Worm (Caenorhabditis elegans): ENCODE measurements around the gene W01B6.6.

DNA sequence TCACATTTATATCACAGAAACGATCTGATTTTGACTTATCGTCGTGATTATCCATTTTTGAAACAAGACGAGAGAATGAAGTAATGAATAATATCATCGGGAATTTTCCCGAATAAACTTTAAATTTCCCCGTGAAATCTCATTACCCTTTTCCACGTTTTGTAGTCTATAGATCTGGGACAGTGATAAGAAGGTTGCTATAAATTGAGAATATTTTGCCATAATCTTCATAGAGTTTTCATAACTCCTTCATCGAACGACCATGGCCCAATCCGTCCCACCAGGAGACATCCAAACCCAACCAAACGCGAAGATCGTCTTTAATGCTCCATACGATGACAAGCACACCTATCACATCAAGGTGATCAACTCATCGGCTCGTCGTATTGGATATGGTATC is 14.3 kb downstream of the W01B6.6 start, which contains the start of the genes C04G2.5 and msp-36:
- TF ChIP-seq ztf-1 (GFP tag; conservative IDR thresholded peaks at IDR 0.05) (no peak), skn-1 (tag; optimal IDR thresholded peaks at IDR 0.05) (no peak), ZK546.5 (tag; optimal IDR thresholded peaks at IDR 0.05) (no peak)

Data from whole organism, L2 larva.